Fruit fly (Drosophila melanogaster) whole organism, adult: ENCODE data around the gene CG13896.

ENCODE experiments used
- CG11617 ChIP-seq: fragments of 200-800 bp; sonication (Bioruptor generic); optimal IDR thresholded peaks from 2 replicates; lab custom pipeline; 2017; ENCODE audit warnings: mild to moderate bottlenecking, missing biosample characterization, missing genetic modification reagents, missing genetic modification characterization
- CG12768 ChIP-seq: fragments of 200-800 bp; sonication (Bioruptor generic); optimal IDR thresholded peaks from 2 replicates; lab custom pipeline; 2017; ENCODE audit warnings: missing biosample characterization, missing genetic modification characterization, mild to moderate bottlenecking, moderate library complexity, missing genetic modification reagents
- CG14711 ChIP-seq: fragments of 200-800 bp; sonication (Bioruptor generic); optimal IDR thresholded peaks from 2 replicates; lab custom pipeline; 2018; ENCODE audit warnings: missing biosample characterization, mild to moderate bottlenecking, missing genetic modification characterization, moderate library complexity
- CG1620 ChIP-seq: fragments of 200-800 bp; sonication (Bioruptor generic); optimal IDR thresholded peaks from 2 replicates; lab custom pipeline; 2016; ENCODE audit warnings: missing biosample characterization, missing genetic modification characterization
- CG33017 ChIP-seq: fragments of 200-800 bp; sonication (Bioruptor generic); optimal IDR thresholded peaks from 2 replicates; lab custom pipeline; 2018; ENCODE audit warnings: missing biosample characterization, mild to moderate bottlenecking, missing genetic modification characterization, moderate library complexity
- CG5204 ChIP-seq: fragments of 200-800 bp; sonication (Bioruptor generic); optimal IDR thresholded peaks from 2 replicates; lab custom pipeline; 2016; ENCODE audit warnings: missing biosample characterization, missing genetic modification characterization
- CG7045 ChIP-seq: fragments of 200-800 bp; sonication (Bioruptor generic); optimal IDR thresholded peaks from 2 replicates; lab custom pipeline; 2017; ENCODE audit warnings: missing biosample characterization, mild to moderate bottlenecking, missing genetic modification characterization
- CG7101 ChIP-seq: fragments of 200-800 bp; sonication (Bioruptor generic); optimal IDR thresholded peaks from 2 replicates; lab custom pipeline; 2018; ENCODE audit warnings: missing biosample characterization, mild to moderate bottlenecking, missing genetic modification characterization, moderate library complexity
- Clk ChIP-seq: fragments of 200-800 bp; sonication (Bioruptor generic); optimal IDR thresholded peaks from 2 replicates; lab custom pipeline; 2017; ENCODE audit warnings: missing biosample characterization, missing genetic modification characterization
- Hr96 ChIP-seq: fragments of 200-800 bp; sonication (Bioruptor generic); optimal IDR thresholded peaks from 2 replicates; lab custom pipeline; 2016; ENCODE audit warnings: missing biosample characterization, missing genetic modification characterization
- Mnt ChIP-seq: fragments of 200-800 bp; sonication (Bioruptor generic); optimal IDR thresholded peaks from 2 replicates; lab custom pipeline; 2016; ENCODE audit warnings: missing biosample characterization, mild to moderate bottlenecking, missing genetic modification characterization
- bab1 ChIP-seq: fragments of 200-800 bp; sonication (Bioruptor generic); optimal IDR thresholded peaks from 3 replicates; lab custom pipeline; 2019; ENCODE audit warnings: missing biosample characterization, mild to moderate bottlenecking, missing genetic modification characterization, moderate library complexity
- cic ChIP-seq: fragments of 200-800 bp; sonication (Bioruptor generic); optimal IDR thresholded peaks from 2 replicates; lab custom pipeline; 2017; ENCODE audit warnings: missing biosample characterization, mild to moderate bottlenecking, missing genetic modification characterization, moderate library complexity
- cnc ChIP-seq, 2 experiments: fragments of >200 bp; optimal IDR thresholded peaks; 2 replicates each; lab custom pipeline; 2017
- kay ChIP-seq: fragments of 200-800 bp; sonication (Bioruptor generic); peaks from one replicate; lab custom pipeline; 2016; ENCODE audit warnings: missing biosample characterization, missing genetic modification characterization, borderline replicate concordance
- ovo ChIP-seq: fragments of 200-800 bp; sonication (Bioruptor generic); optimal IDR thresholded peaks from 2 replicates; lab custom pipeline; 2016; ENCODE audit warnings: missing biosample characterization, missing genetic modification characterization
- pad ChIP-seq: fragments of 200-800 bp; sonication (Bioruptor generic); optimal IDR thresholded peaks from 3 replicates; lab custom pipeline; 2017; ENCODE audit warnings: missing biosample characterization, missing genetic modification characterization, mild to moderate bottlenecking, moderate library complexity, missing genetic modification reagents
- tj ChIP-seq: fragments of 200-800 bp; sonication (Bioruptor generic); optimal IDR thresholded peaks from 3 replicates; lab custom pipeline; 2017; ENCODE audit warnings: missing biosample characterization, mild to moderate bottlenecking, missing genetic modification characterization, moderate library complexity
- toe ChIP-seq: fragments of 200-800 bp; sonication (Bioruptor generic); optimal IDR thresholded peaks from 2 replicates; lab custom pipeline; 2016; ENCODE audit warnings: missing biosample characterization, missing genetic modification characterization

CG13896 gene

DNA sequence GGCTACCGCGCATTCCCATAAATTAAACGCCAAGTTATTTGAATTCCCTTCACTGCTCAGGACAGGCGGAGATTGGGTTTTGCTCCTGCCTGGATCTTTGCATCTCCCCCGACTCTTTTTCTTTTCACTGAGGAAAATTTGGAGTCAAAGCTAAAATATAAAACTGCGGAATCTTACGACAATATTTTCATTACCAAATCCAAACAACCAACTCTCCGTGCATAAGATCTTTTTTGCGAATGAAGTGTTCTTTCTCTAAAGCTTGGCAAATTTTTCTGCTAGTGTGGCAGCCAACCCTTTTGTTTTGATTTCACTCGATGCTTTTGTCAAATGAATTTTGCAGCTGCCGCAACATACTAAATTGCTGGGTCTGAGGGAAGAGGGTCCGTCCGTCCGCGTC is 16.2 kb upstream of the CG13896 start:
- TF ChIP-seq CG7045 (GFP tag; lab: Kevin White, UChicago) (no peak), pad (no peak), Mnt (GFP tag; lab: Kevin White, UChicago) (no peak), CG33017 (tag; lab: Kevin White, UChicago) (no peak), Hr96 (GFP tag; lab: Kevin White, UChicago) (no peak), ovo (GFP tag; lab: Kevin White, UChicago) (no peak), cnc (optimal IDR thresholded peaks at IDR 0.05; lab: Kevin White, UChicago) (no peak), cic (GFP tag; lab: Kevin White, UChicago) (no peak)

DNA sequence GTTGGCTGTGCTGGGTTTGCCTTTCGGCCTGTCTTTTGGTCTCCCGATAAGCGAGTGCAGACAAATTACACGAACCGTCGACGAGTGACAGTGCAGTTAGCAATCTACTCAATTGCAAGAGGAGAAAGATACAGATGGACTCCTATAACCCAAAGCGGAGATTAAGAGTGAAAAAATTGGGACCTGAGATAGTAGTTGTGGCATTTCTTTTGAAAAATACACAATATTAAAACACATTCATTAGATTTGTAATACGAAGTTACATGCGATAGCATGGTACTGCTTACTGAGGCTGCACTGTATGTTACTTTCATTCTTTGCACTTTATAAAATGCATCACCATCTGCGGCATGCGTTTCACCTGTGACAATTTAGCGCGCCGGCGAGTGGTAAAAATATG is 15.5 kb upstream of the CG13896 start:
- no peak for TF ChIP-seq tj (GFP tag; lab: Kevin White, UChicago)

DNA sequence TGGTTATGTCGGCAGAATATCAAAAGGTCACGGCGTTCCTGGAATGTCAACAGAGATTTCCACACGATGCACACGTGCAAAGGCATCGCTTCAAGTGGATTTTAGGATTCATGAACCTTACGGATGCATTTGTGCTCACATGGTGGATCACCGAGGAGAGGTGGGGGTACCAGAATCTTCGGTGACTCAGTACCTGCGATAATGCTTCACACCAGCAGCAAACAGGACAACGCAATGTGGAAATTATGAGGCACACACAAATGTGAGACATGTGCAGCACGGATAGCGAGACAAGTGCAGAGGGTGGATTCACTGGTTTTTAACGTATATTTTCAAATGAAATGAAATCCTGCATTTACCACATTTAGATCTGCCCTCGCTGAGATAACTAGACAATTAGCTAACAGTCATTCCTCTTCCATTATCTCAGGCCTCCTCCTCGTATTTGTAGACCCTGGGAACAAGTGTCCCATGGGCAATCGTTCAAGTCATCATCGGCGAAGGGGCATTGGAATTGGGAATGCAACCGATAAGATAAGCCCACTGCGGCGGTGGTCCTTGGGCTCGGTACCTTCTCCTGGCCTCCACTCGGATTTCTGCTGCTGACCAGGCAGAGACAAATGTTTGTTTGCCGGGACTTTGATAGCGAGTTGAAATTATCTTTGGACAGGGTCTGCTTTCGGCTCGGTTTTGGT is 15.0 kb upstream of the CG13896 start:
- TF ChIP-seq bab1 = no peak
- TF ChIP-seq CG5204 = no peak
- no peak for TF ChIP-seq CG12768 (GFP tag; lab: Kevin White, UChicago)
- no peak for TF ChIP-seq CG7101 (tag; lab: Kevin White, UChicago)
- no peak for TF ChIP-seq pad
- no peak for TF ChIP-seq toe (GFP tag; lab: Kevin White, UChicago)
- no peak for TF ChIP-seq cnc (optimal IDR thresholded peaks at IDR 0.05; lab: Kevin White, UChicago)
- TF ChIP-seq Hr96 (GFP tag; lab: Kevin White, UChicago) = no peak
- TF ChIP-seq CG7045 (GFP tag; lab: Kevin White, UChicago) = no peak
- no peak for TF ChIP-seq CG33017 (tag; lab: Kevin White, UChicago)
- TF ChIP-seq CG14711 (tag; lab: Kevin White, UChicago) = no peak
- TF ChIP-seq cic (GFP tag; lab: Kevin White, UChicago) = no peak
- TF ChIP-seq Clk (GFP tag; lab: Kevin White, UChicago) = no peak
- TF ChIP-seq kay (GFP tag; lab: Kevin White, UChicago) = no peak
- no peak for TF ChIP-seq tj (GFP tag; lab: Kevin White, UChicago)

DNA sequence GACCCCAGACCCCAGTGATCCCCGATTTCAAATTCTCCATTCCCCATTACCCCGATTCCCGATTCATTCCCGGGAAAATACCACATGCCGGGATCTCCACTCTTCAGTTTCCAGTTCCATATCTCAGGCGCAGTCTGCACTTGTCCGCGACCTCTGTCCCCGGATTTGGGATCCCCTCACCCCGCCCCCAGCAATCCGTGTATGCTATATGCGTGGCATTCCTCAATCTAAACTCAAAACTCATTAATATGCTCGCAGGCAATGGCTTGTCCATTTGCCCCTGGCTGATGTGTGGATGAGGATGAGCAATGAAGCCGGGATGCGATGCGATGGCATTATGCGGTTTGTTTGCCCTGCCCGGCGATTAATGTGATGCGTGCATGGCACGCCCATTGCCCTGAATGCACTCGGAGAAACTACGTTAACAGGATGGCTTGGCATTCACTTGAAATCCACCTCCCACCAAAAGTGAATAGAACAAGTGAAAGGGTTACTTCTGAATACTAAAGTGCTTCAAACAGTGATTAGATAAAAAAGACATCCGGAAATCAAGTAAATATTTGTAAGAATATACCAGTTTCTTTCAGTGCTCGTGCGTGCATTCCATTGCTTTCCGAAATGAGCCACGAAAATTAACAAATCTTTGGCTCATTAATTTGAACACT is 14.0 kb upstream of the CG13896 start:
- TF ChIP-seq CG11617 (GFP tag; lab: Kevin White, UChicago) (no peak), cnc (optimal IDR thresholded peaks at IDR 0.05; lab: Kevin White, UChicago) (no peak), CG14711 (tag; lab: Kevin White, UChicago) (no peak), CG1620 (GFP tag; lab: Kevin White, UChicago) (no peak), toe (GFP tag; lab: Kevin White, UChicago) (no peak)

DNA sequence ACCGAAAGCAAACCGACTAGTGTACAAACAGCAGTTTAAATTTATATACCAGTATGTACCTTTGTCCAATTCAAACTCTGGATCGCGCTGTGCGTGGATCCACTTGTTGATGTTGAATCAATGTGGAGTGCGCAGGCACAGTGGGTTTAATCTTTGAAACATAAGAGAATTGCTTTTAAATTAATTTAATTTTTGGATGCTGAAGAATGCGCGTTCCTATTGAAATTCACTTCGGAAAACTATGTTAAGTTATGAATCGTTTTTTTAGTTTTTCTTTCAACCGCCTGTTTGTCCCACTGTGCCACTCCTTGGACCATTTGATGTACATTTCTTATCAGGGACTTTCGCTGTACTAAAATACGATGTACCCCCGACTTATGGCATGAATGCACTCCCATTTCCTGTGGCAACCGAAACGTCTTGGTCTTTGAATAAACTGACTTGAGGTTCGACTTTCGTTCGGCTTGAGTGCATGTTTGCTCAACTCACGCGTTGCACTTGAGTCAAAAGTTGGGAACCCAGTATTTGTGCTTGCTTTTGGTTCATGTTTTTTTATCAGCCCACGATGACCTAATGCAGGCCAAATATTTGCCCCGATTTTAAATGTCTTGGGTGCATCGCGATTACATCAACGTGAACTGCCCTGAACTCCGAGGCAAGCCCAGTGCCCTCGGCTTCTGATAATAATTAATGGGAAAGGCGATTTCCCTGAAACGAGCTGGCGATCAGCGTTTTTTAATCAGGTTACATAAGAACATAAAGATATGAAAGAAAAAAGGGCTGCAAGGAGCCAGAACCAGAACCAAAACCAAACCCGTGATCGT is 13.1 kb upstream of the CG13896 start:
- TF ChIP-seq CG7101 (tag; lab: Kevin White, UChicago) (peak; percentile 61), CG1620 (GFP tag; lab: Kevin White, UChicago) (no peak), kay (GFP tag; lab: Kevin White, UChicago) (no peak), Clk (GFP tag; lab: Kevin White, UChicago) (no peak), cnc (optimal IDR thresholded peaks at IDR 0.05; lab: Kevin White, UChicago) (no peak), cic (GFP tag; lab: Kevin White, UChicago) (no peak), CG14711 (tag; lab: Kevin White, UChicago) (peak; percentile 42), CG12768 (GFP tag; lab: Kevin White, UChicago) (no peak), bab1 (peak; percentile 38), Hr96 (GFP tag; lab: Kevin White, UChicago) (peak; percentile 16), CG11617 (GFP tag; lab: Kevin White, UChicago) (peak; percentile 12)

DNA sequence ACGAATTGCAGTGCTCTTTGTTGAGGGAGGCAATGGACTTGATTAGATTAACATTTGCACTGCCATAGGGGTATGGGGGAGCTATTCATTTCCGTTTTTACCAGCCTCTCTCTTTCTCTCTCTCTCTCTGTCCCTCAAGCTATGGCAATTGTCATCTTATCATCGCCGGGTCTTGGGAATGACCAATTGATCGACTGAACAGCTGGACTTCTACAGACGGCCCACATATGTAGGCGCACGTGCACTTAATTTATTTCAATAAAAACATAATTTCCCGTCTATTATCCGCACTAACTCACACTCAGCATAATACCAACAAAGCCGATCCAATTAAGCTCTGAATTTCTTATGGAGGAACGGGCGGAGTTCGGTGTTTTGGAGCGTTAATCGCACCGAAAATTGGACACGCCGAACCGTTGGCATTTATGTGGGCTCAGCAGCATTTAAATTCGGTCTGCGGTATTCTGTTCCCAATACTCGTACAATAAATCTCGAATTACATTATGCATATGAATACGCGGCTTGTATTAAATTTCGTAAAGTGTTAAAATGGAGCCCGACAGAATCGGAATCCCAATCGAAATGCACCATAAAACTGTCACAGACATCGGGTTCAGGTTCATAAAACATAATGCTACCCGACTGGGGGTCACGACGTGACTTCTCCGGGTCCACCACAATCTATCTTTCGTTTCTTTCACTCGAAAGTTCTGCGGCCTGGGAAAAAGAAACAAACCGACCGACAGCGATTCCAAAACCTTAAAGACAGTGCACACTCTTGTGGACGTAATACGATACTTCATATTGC is 12.2 kb upstream of the CG13896 start:
- peak; percentile 94 for TF ChIP-seq tj (GFP tag; lab: Kevin White, UChicago)
- no peak for TF ChIP-seq CG33017 (tag; lab: Kevin White, UChicago)
- TF ChIP-seq CG7101 (tag; lab: Kevin White, UChicago) = no peak
- TF ChIP-seq ovo (GFP tag; lab: Kevin White, UChicago) = no peak
- TF ChIP-seq Clk (GFP tag; lab: Kevin White, UChicago) = no peak
- TF ChIP-seq CG7045 (GFP tag; lab: Kevin White, UChicago) = no peak
